Fruit fly (Drosophila melanogaster) ovary, adult (tissue): ENCODE results near the gene CG13014.

Experiments
- CG17801 ChIP-seq: fragments of 200-800 bp; optimal IDR thresholded peaks from 2 replicates; lab custom pipeline; 2019; ENCODE audit warnings: missing biosample characterization, mild to moderate bottlenecking, missing genetic modification characterization, moderate library complexity; ENCODE audit not compliant: partially characterized antibody

The CG13014 gene

DNA sequence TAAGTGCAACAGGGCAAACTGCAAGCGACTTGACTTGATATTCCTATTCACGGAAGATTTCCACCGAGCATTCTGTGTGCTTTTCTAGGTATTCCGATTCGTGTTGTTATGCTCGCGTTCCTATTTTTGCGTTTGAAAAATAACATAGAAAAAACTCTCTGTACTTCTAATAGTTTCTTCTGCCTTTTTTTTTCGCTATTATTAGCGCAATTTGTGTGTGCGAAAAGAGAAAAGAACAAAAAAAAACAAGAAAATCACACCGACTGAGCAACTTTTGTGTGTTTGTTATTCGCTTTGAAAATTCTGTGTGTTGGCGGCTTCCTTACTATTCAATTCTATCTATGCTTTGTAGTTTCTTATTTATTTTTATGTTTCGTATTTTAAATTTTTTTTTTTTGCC is 3.9 kb upstream of the CG13014 start:
- no peak for TF ChIP-seq CG17801 (GFP tag; lab: Kevin White, UChicago)

DNA sequence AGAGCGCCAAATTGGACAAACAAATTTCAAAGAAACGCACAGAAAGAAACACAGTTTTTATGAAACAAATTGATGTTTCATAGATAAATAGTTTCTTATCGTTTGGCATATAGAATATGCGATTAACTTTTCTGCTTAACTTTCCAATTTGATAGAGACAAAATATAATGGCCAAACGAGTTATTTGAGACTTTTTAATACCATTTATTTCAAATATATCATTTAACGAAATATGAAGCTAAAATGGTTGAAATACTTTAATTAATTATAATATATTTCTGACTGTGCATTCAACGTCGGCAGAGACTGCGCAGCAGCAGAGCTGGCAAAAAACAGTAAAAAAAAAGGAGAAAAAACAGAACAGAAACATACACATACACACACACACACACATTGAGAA is 2.1 kb upstream of the CG13014 start:
- no peak for TF ChIP-seq CG17801 (GFP tag; lab: Kevin White, UChicago)

DNA sequence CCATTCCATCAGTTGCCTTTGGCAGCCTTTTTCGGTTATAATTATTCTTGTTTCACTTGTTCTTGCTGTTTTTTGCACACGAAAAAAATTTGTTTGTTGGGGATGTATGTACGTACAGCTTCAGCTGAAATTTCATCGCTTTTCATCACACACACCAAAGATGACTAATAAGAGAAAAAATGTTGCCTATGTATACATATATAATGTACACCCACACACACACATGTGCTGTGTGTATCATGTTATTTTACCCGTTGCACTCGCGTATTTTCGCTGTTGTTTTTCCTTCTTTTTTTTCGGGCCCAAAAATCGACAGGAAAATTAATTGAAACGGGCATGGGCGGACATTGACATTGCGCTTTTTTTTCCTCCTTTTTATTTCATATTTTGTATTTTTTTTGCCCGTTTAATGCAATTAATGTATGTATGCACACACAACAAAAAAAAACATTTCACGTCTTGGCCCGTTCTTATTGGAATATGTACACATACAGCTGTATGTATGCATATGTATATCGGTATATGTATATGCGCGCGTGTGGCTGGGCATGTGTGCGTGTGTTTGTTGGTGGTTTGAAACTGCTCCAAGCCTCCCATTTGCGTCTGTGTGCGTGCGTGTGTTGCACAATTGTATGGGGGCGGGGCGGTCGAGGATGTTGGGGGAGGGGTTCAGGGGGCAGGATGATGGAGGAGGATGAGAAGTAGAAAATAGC is 1.3 kb upstream of the CG13014 start:
- TF ChIP-seq CG17801 (GFP tag; lab: Kevin White, UChicago), result no peak

DNA sequence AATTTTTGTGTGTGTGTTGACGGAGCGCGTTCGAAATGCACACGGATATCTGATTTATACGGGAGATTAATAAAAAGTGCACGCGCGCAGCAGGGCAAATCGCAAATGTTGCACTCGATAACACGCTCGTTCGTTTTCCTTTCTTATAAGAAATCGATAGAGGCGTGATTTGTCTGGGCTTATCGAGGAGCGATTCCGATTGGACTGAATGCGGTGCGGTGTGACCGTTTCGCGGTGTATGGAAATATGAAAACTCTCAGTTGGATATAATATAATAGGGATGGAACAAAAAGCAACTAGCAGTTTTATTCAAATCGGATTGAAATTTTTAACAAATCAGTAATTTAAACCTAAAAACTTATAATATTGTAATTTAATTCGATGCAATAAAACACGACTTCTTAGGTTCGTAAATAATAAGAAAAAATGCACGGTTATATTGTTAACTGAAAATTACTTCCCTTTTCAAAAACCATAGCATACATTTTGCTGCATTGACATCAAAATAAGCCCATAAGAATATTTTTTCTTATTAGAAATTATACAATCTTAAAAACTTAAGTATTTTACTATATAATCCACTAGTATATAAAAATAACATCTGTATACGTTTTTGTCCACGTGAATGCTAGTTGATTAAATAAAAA is 529 bp upstream of the CG13014 start, which contains the start of gene CanA-14F:
CanA-14F (minus strand) TSS at position 152 of the 647 bp plus-strand sequence.
- TF ChIP-seq CG17801 (GFP tag; lab: Kevin White, UChicago), result no peak

DNA sequence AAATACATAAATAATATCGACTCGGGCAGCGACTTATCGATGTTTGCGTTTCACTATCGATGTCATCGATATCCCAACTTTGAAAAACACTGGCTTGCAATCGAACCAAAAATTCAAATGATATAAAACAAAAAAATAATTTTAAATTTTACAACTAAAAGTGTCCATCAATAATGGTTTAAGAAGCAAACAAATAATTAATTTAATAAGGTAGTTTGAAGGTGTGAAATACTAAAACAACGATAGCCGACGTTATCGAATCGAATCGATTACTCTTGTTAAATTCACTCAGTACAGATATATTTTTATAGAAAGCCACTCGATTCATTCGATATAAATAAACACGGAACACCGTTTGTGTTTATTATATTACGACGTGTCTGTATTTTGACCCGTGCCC is 5.7 kb downstream of the CG13014 start, which contains the start of the genes SMC3 and Ubc7:
SMC3 (minus strand) TSS at position 22 of the 400 bp plus-strand sequence.
Ubc7 (plus strand) TSS at position 260 of the 400 bp plus-strand sequence.
- peak; percentile 20 for TF ChIP-seq CG17801 (GFP tag; lab: Kevin White, UChicago)

DNA sequence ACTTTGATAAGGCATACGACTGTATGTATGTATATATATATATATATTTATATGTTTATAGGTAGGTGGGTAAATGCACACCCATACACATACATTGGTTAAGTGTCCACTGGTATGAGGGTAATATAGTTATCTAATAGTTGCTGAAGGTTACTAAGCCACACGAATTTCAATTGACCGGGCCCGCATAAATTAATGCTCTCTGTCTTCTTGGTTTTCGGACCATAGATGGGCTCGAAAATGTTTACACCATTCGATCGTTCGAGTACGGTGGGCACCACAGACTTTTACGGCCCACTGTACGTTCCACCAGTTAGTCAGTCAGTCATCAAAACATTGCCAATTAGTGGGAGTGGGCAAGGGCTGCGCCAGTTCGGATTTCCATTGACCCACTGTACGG is 7.7 kb downstream of the CG13014 start:
- no peak for TF ChIP-seq CG17801 (GFP tag; lab: Kevin White, UChicago)

DNA sequence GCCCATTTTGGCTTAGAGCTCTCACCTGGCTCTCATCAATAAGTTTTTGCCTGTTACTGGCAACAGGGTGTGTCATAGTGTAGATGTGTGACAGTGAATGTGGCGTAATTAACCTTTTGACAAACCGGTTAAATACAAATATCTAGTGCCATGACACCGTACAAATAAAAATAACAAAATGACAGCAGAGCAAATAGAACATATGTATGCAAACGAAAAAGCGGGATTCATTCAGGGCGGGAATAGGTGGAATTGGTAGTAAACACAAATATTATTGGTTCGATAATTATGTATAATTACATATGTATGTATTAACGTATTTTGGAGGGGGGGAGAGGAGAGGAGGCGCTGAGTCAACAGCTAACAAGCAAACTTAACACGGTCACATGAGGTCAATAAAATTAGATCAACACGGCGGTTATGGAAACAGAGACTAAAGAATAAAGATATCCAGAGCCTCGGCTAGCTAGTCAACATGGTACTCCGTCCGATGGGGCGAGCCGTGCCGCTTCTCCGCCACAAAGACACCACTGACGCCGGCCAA is 8.6 kb downstream of the CG13014 start:
- TF ChIP-seq CG17801 (GFP tag; lab: Kevin White, UChicago), result no peak

DNA sequence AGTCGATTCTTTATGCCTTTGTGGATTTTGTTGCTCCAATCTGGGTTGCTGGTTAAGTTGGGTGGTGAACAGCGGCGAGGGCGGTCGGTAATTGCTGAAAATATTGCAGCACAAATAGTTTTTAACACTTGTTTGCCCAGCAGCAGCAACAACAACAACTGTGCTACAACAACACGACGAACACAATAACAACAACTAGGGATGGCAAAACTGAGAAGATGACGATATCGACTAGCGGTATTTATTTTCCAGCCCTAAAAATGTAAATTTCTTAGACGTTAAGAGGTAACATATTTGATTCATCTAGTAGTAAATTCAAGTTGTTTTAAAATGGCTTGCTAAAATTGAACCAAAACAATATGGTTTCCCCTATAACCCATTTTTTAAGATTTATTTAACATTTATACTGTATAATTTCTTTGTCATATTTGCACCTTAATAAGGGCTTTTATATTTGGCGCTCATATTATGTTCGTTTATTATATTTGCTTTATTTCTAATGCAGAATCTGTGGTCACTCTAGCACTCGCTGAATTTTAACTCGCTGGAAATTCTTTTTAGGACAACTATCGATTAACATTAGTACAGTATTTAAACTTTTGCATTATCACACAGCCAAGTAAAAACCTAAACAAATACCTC is 10.8 kb downstream of the CG13014 start:
- peak; percentile 23 for TF ChIP-seq CG17801 (GFP tag; lab: Kevin White, UChicago)

DNA sequence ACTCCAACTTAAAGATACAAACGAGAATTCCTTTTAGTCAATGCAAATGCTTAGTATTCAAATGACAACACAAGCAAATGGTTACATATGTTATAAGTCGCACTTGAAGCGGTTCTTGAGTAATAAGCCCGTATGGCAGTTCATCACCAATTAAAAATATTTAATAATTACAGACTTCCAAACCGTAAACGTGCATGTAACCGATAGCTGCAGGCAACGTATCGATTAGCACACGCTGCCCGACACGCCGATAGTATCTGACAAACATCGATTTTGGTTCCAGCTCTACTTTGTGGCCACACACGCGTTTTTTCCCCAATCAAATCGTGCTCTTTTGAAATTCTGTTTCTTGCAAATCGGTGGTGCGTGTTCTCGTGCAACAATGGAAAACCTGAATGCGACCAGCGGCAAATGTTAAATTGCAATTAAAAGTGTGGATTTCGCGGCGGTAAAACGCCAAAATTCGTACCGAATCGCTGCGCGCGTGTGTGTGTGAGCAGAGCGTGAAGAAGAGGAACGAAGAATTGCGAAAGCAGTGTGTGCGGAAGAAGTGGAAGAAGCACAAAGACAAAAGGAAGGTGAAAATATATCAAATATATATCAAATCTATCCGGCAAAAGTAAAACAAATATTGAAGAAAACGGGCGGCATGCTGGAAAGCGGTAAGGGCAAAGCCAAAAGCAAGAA is 11.4 kb downstream of the CG13014 start, which contains the start of the genes CG9784 and Nup153:
CG9784 (minus strand) TSS at position 238 of the 687 bp plus-strand sequence.
Nup153 (plus strand) TSS at position 264 of the 687 bp plus-strand sequence.
- TF ChIP-seq CG17801 (GFP tag; lab: Kevin White, UChicago), result peak; percentile 60

DNA sequence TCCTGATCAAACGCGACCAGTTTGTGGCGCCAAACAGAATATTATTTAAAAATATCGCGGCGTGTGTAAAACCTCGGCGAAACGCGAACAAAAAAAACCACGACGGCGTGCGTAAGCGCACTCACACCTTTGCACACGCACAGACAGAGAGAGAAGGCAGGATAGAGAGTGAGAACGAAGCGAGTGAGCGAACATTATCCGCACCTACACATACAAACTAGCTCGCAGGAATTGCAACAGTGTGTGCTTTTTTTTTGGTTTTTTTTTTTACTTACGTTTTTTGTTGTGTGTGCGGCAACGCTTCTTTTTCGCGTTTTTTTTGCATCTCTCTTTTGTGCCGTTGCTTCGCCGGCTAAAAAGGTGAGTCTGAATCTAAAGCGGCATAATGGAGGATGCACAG is 12.1 kb downstream of the CG13014 start:
- TF ChIP-seq CG17801 (GFP tag; lab: Kevin White, UChicago), result no peak

DNA sequence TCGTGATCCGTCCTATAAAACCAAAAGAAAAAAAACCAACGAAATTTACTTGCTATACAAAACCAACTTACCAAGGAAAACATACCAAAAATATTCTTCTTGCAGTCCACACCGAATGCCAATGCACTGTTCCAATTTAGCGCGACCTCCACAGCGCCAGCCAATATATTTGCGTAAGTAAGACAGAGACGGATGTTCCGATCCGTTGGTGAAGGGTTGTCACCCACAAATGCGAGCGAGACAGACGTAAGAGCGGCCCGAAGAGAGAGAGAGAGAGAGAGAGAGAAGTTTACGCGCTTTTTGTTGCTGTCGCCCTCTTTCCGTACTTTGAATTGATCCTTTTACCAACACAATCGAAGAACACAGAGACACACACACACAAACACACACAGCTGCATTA is 20.2 kb downstream of the CG13014 start:
- no peak for TF ChIP-seq CG17801 (GFP tag; lab: Kevin White, UChicago)

DNA sequence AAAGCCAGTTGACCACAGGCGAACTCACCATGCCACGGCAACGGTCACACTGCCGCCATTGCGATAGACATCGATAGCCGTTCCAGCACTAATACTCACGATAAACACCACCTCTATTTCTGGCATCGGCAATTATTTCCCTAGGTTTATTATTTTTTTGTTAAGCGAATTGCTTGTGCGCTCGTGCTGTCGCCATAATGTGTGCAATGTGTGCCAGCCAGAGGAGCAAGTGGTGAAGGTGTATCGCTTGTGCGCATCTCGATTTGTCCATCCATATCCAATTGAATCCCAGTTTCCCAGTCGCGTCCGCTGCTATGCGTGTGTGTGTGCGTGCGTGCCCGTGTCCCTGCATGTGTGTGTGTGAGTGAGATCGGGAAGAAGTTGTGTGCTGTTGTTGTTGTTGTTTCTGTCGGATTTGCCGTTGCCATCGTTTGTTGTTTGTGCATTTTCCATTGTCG is 23.0 kb downstream of the CG13014 start, which contains the start of gene mbt:
mbt (plus strand) TSS at position 85 of the 458 bp plus-strand sequence.
- TF ChIP-seq CG17801 (GFP tag; lab: Kevin White, UChicago), result peak; percentile 7

DNA sequence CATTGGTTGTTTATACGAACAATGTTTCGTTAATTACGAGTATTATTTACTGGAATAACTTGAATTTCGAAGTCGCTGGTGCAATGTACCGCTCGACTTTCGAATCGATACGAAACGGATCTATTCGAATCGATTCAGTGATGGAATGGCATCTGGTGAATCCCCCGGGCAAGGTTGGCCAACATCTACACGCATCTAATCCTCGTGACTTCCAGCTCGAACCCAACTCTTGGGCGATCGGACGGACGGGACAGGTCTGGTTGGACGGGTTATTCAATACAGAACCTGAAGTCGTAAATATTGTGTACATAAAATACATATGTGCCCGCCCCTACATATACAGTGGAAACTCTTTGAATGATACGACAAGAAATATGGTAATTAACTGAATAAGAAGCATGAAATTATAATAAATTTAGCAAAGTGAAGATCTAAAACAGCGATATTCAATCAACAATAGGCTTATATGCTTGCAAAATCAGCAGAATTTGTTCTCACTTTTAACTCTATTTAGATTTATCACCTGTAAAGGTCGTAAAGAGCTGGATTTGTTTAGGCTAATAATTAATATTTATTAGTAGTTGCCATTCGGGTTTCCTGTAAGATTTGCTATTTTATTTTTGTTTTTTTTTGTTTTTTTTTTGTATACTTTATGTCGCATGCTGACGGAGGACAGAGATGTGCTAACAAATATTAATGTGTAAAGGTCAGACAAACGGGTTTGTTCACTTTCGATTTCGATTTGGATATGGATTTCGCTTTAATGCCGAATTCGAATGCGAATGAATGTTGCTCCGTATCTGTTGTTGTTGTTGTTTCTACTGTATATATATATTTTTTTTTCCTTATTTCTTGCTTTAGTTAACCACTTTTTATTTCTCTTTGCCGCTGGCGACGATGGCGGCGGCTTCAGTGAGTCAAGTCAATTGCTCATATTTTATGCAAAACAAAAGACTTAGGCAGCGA is 29.4 kb downstream of the CG13014 start:
- TF ChIP-seq CG17801 (GFP tag; lab: Kevin White, UChicago), result no peak
